Worm (Caenorhabditis elegans) whole organism, late embryonic: ENCODE measurements around the gene Y41G9A.10.

Experiments
- F13H6.1 ChIP-seq: sonication (generic microtip); optimal IDR thresholded peaks from 2 replicates; lab custom pipeline; 2016; ENCODE audit warnings: missing genetic modification characterization, missing compliant biosample characterization
- K02D7.2 ChIP-seq: sonication (generic microtip); optimal IDR thresholded peaks from 2 replicates; lab custom pipeline; 2017; ENCODE audit warnings: mild to moderate bottlenecking, missing genetic modification characterization, missing compliant biosample characterization
- ama-1 ChIP-seq: fragments of 150-350 bp; optimal IDR thresholded peaks from 2 replicates; lab custom pipeline; 2014
- ceh-18 ChIP-seq: sonication (generic microtip); optimal IDR thresholded peaks from 2 replicates; lab custom pipeline; 2016; ENCODE audit warnings: missing genetic modification characterization, missing compliant biosample characterization
- ceh-19 ChIP-seq: fragments of 200-800 bp; sonication (Bioruptor generic); optimal IDR thresholded peaks from 2 replicates; lab custom pipeline; 2018; ENCODE audit warnings: mild to moderate bottlenecking, missing genetic modification characterization, missing compliant biosample characterization
- ceh-22 ChIP-seq: sonication (generic microtip); optimal IDR thresholded peaks from 2 replicates; lab custom pipeline; 2017; ENCODE audit warnings: missing biosample characterization, missing genetic modification characterization
- ceh-24 ChIP-seq: sonication (generic microtip); optimal IDR thresholded peaks from 2 replicates; lab custom pipeline; 2016; ENCODE audit warnings: mild to moderate bottlenecking, missing genetic modification characterization, missing compliant biosample characterization
- ceh-30 ChIP-seq: fragments of 150-350 bp; optimal IDR thresholded peaks from 2 replicates; lab custom pipeline; 2014; ENCODE audit warnings: missing biosample characterization, missing genetic modification characterization
- ceh-34 ChIP-seq: sonication (generic microtip); optimal IDR thresholded peaks from 2 replicates; lab custom pipeline; 2016; ENCODE audit warnings: mild to moderate bottlenecking, missing genetic modification characterization, missing compliant biosample characterization
- ceh-6 ChIP-seq: fragments of 200-800 bp; sonication (Bioruptor generic); optimal IDR thresholded peaks from 2 replicates; lab custom pipeline; 2018; ENCODE audit warnings: mild to moderate bottlenecking, missing genetic modification characterization, missing compliant biosample characterization
- ceh-9 ChIP-seq: sonication (generic microtip); optimal IDR thresholded peaks from 2 replicates; lab custom pipeline; 2016; ENCODE audit warnings: mild to moderate bottlenecking, missing genetic modification characterization, inconsistent platforms, missing compliant biosample characterization
- elt-4 ChIP-seq: sonication (generic microtip); optimal IDR thresholded peaks from 2 replicates; lab custom pipeline; 2016; ENCODE audit warnings: missing genetic modification characterization, missing compliant biosample characterization
- ets-4 ChIP-seq: sonication (generic microtip); optimal IDR thresholded peaks from 2 replicates; lab custom pipeline; 2016; ENCODE audit warnings: missing genetic modification characterization, missing compliant biosample characterization
- fax-1 ChIP-seq: sonication (generic microtip); optimal IDR thresholded peaks from 2 replicates; lab custom pipeline; 2016; ENCODE audit warnings: missing genotype, missing genetic modification characterization, missing compliant biosample characterization
- fkh-10 ChIP-seq: fragments of 150-350 bp; optimal IDR thresholded peaks from 2 replicates; lab custom pipeline; 2014; ENCODE audit warnings: missing biosample characterization, missing genetic modification reagents, missing genetic modification characterization
- gmeb-2 ChIP-seq: sonication (generic microtip); optimal IDR thresholded peaks from 2 replicates; lab custom pipeline; 2016; ENCODE audit warnings: missing genetic modification characterization, inconsistent platforms, missing compliant biosample characterization
- hlh-13 ChIP-seq: fragments of 200-800 bp; sonication (Bioruptor generic); optimal IDR thresholded peaks from 2 replicates; lab custom pipeline; 2018; ENCODE audit warnings: mild to moderate bottlenecking, missing genetic modification characterization, missing compliant biosample characterization
- hlh-6 ChIP-seq: sonication (generic microtip); optimal IDR thresholded peaks from 2 replicates; lab custom pipeline; 2016; ENCODE audit warnings: missing genotype, missing genetic modification characterization, missing compliant biosample characterization
- hlh-8 ChIP-seq: sonication (generic microtip); optimal IDR thresholded peaks from 2 replicates; lab custom pipeline; 2016; ENCODE audit warnings: missing genotype, missing genetic modification characterization, missing compliant biosample characterization
- lin-11 ChIP-seq: fragments of 200-800 bp; sonication (Bioruptor generic); optimal IDR thresholded peaks from 2 replicates; lab custom pipeline; 2018; ENCODE audit warnings: mild to moderate bottlenecking, missing genetic modification characterization, missing compliant biosample characterization
- madf-2 ChIP-seq: sonication (generic microtip); optimal IDR thresholded peaks from 2 replicates; lab custom pipeline; 2017; ENCODE audit warnings: missing genetic modification characterization, missing compliant biosample characterization
- nfya-1 ChIP-seq: sonication (generic microtip); optimal IDR thresholded peaks from 2 replicates; lab custom pipeline; 2017; ENCODE audit warnings: missing genetic modification characterization, mild to moderate bottlenecking, missing compliant biosample characterization, antibody characterized with exemption, moderate library complexity
- nhr-232 ChIP-seq: sonication (generic microtip); optimal IDR thresholded peaks from 2 replicates; lab custom pipeline; 2016; ENCODE audit warnings: missing genetic modification characterization, missing compliant biosample characterization
- pax-1 ChIP-seq: fragments of 150-350 bp; optimal IDR thresholded peaks from 2 replicates; lab custom pipeline; 2014; ENCODE audit warnings: missing biosample characterization, missing genetic modification characterization
- pha-2 ChIP-seq: sonication (generic microtip); optimal IDR thresholded peaks from 2 replicates; lab custom pipeline; 2017; ENCODE audit warnings: mild to moderate bottlenecking, missing genetic modification characterization, missing compliant biosample characterization
- pqm-1 ChIP-seq: sonication (generic microtip); optimal IDR thresholded peaks from 2 replicates; lab custom pipeline; 2016; ENCODE audit warnings: missing genetic modification characterization, missing compliant biosample characterization
- ref-2 ChIP-seq: sonication (generic microtip); optimal IDR thresholded peaks from 2 replicates; lab custom pipeline; 2016; ENCODE audit warnings: missing genetic modification characterization, missing compliant biosample characterization
- rnt-1 ChIP-seq: sonication (generic microtip); optimal IDR thresholded peaks from 2 replicates; lab custom pipeline; 2016; ENCODE audit warnings: missing genetic modification characterization, missing compliant biosample characterization
- sdc-2 ChIP-seq: sonication (generic microtip); optimal IDR thresholded peaks from 2 replicates; lab custom pipeline; 2016; ENCODE audit warnings: missing genotype, missing genetic modification characterization, missing compliant biosample characterization
- tbx-2 ChIP-seq: sonication (generic microtip); optimal IDR thresholded peaks from 2 replicates; lab custom pipeline; 2016; ENCODE audit warnings: missing genetic modification characterization, missing compliant biosample characterization
- tbx-7 ChIP-seq: sonication (generic microtip); optimal IDR thresholded peaks from 2 replicates; lab custom pipeline; 2016; ENCODE audit warnings: missing genotype, missing genetic modification characterization, missing compliant biosample characterization
- unc-3 ChIP-seq, 2 experiments: fragments of 200-800 bp in 1 of 2; sonication (Bioruptor generic) in 1 of 2; sonication (generic microtip) in 1 of 2; conservative IDR thresholded peaks in 1 of 2; optimal IDR thresholded peaks in 1 of 2; 2 replicates each; pipeline versions ENCODE4 v1.3.6 to Lab custom; 2016 to 2022; ENCODE audit warnings: missing compliant biosample characterization in 2 of 2, missing genetic modification characterization in 2 of 2, missing genetic modification reagents in 1 of 2
- unc-42 ChIP-seq: sonication (generic microtip); optimal IDR thresholded peaks from 2 replicates; lab custom pipeline; 2016; ENCODE audit warnings: missing genotype, missing genetic modification characterization, missing compliant biosample characterization
- unc-86 ChIP-seq: sonication (generic microtip); optimal IDR thresholded peaks from 2 replicates; lab custom pipeline; 2016; ENCODE audit warnings: missing genetic modification characterization, missing compliant biosample characterization

Y41G9A.10 gene

ce11 chrX:2940572-2940971, 5.8 kb downstream of the Y41G9A.10 start, which contains the start of gene pfk-1.1:
TSS of gene pfk-1.1 (plus strand) at chrX:2940872.
- no peak for TF ChIP-seq elt-4 (tag; lab: Kevin White, UChicago)
- TF ChIP-seq sdc-2 (tag; lab: Kevin White, UChicago): peak; percentile 64
- TF ChIP-seq nhr-232 (tag; lab: Kevin White, UChicago): no peak
- no peak for TF ChIP-seq ceh-24 (tag; lab: Kevin White, UChicago)

ce11 chrX:2939526-2939925, 6.8 kb downstream of the Y41G9A.10 start:
- TF ChIP-seq nfya-1 (tag; lab: Kevin White, UChicago) (no peak), sdc-2 (tag; lab: Kevin White, UChicago) (no peak), K02D7.2 (tag; lab: Kevin White, UChicago) (no peak), ceh-18 (tag; lab: Kevin White, UChicago) (no peak), ceh-34 (tag; lab: Kevin White, UChicago) (no peak), nhr-232 (tag; lab: Kevin White, UChicago) (no peak), ceh-30 (no peak), ceh-9 (tag; lab: Kevin White, UChicago) (no peak), ceh-6 (GFP tag; lab: Kevin White, UChicago) (no peak), rnt-1 (no peak), ref-2 (tag; lab: Kevin White, UChicago) (no peak), unc-3 (GFP tag; conservative IDR thresholded peaks at IDR 0.05; lab: Robert Waterston, UW) (no peak), unc-3 (tag; optimal IDR thresholded peaks at IDR 0.05; lab: Kevin White, UChicago) (no peak), madf-2 (tag; lab: Kevin White, UChicago) (no peak), ama-1 (no peak), ceh-22 (tag; lab: Kevin White, UChicago) (no peak), pax-1 (tag; lab: Kevin White, UChicago) (no peak), hlh-8 (tag; lab: Kevin White, UChicago) (no peak)

ce11 chrX:2939085-2939484, 7.3 kb downstream of the Y41G9A.10 start:
- TF ChIP-seq ceh-18 (tag; lab: Kevin White, UChicago): peak; percentile 36
- TF ChIP-seq madf-2 (tag; lab: Kevin White, UChicago): no peak
- peak; percentile 71 for TF ChIP-seq unc-42 (tag; lab: Kevin White, UChicago)
- TF ChIP-seq F13H6.1 (tag; lab: Kevin White, UChicago): no peak

ce11 chrX:2933061-2933460, 13.3 kb downstream of the Y41G9A.10 start, which contains the start of gene fard-1:
TSS of gene fard-1 (plus strand) at chrX:2933361.
- TF ChIP-seq ceh-19 (GFP tag; lab: Kevin White, UChicago) (no peak), hlh-6 (no peak), pha-2 (tag; lab: Kevin White, UChicago) (no peak), ref-2 (tag; lab: Kevin White, UChicago) (no peak), fkh-10 (GFP tag; lab: Kevin White, UChicago) (no peak), ets-4 (tag; lab: Kevin White, UChicago) (no peak), gmeb-2 (no peak), fax-1 (tag; lab: Kevin White, UChicago) (no peak), hlh-13 (GFP tag; lab: Kevin White, UChicago) (no peak), ceh-18 (tag; lab: Kevin White, UChicago) (no peak), elt-4 (tag; lab: Kevin White, UChicago) (no peak), tbx-2 (tag; lab: Kevin White, UChicago) (no peak), lin-11 (tag; lab: Kevin White, UChicago) (no peak), tbx-7 (tag; lab: Kevin White, UChicago) (no peak), ceh-24 (tag; lab: Kevin White, UChicago) (no peak), unc-3 (GFP tag; conservative IDR thresholded peaks at IDR 0.05; lab: Robert Waterston, UW) (no peak), unc-3 (tag; optimal IDR thresholded peaks at IDR 0.05; lab: Kevin White, UChicago) (no peak)

- TF ChIP-seq unc-86 (tag; lab: Kevin White, UChicago) (no peak), pqm-1 (tag; lab: Kevin White, UChicago) (no peak)
- TF ChIP-seq, all 69 proteins: peak for 0
Observed at ce11 chrX:2931852-2932251, 14.5 kb downstream of the Y41G9A.10 start.
